Fruit fly (Drosophila melanogaster) whole organism, embryonic: ENCODE measurements around the gene CG12171.

ENCODE experiments used
- CG11504 ChIP-seq: fragments of 200-800 bp; sonication (Bioruptor generic); optimal IDR thresholded peaks from 3 replicates; lab custom pipeline; 2019; ENCODE audit warnings: missing biosample characterization, mild to moderate bottlenecking, missing genetic modification characterization, moderate library complexity
- CG4404 ChIP-seq: fragments of 200-800 bp; sonication (Bioruptor generic); IDR thresholded peaks from 2 replicates; pipeline ENCODE4 v1.3.6; 2022; ENCODE audit warnings: missing biosample characterization, missing genetic modification characterization
- Sin3A ChIP-seq: fragments of >200 bp; optimal IDR thresholded peaks from 2 replicates; lab custom pipeline; 2018
- gfzf ChIP-seq: fragments of 200-800 bp; sonication (Bioruptor generic); optimal IDR thresholded peaks from 2 replicates; lab custom pipeline; 2016; ENCODE audit warnings: missing biosample characterization, mild to moderate bottlenecking, missing genetic modification characterization, moderate library complexity
- mam ChIP-seq: fragments of 200-800 bp; sonication (Bioruptor generic); optimal IDR thresholded peaks from 3 replicates; lab custom pipeline; 2016; ENCODE audit warnings: missing biosample characterization, missing genetic modification characterization
- p53 ChIP-seq: fragments of 200-800 bp; sonication (Bioruptor generic); optimal IDR thresholded peaks from 2 replicates; lab custom pipeline; 2016; ENCODE audit warnings: missing biosample characterization, missing genetic modification characterization
- sens-2 ChIP-seq: fragments of 200-800 bp; sonication (Bioruptor generic); IDR thresholded peaks from 2 replicates; pipeline ENCODE4 v1.3.6; 2022; ENCODE audit warnings: missing biosample characterization, missing genetic modification characterization

- TF ChIP-seq CG4404 (GFP tag; lab: Robert Waterston, UW): no peak
- TF ChIP-seq CG11504 (tag; lab: Kevin White, UChicago): no peak
- no peak for TF ChIP-seq sens-2 (GFP tag; lab: Robert Waterston, UW)
- TF ChIP-seq p53: peak; percentile 90
- TF ChIP-seq mam (GFP tag; lab: Kevin White, UChicago): peak; percentile 84
- peak; percentile 97 for TF ChIP-seq Sin3A (lab: Kevin White, UChicago)
- peak; percentile 72 for TF ChIP-seq gfzf (GFP tag; lab: Kevin White, UChicago)
These were observed 9.1 kb upstream of the CG12171 start, which contains the start of the genes Dph4, Spec2 and RpL13A for dm6 chr3R:5624115-5624878.
